Worm (Caenorhabditis elegans) whole organism, L4/young adult: ENCODE data around the gene C16C10.4.

Experiments used
- dao-5 ChIP-seq: sonication (generic microtip); optimal IDR thresholded peaks from 2 replicates; lab custom pipeline; 2016; ENCODE audit warnings: missing genotype, missing genetic modification characterization, moderate library complexity, missing compliant biosample characterization
- him-1 ChIP-seq: sonication (generic microtip); optimal IDR thresholded peaks from 2 replicates; lab custom pipeline; 2016; ENCODE audit warnings: missing genotype, missing genetic modification reagents, missing genetic modification characterization, missing compliant biosample characterization

ce11 chrIII:4196988-4197384, 25.9 kb downstream of the C16C10.4 start, which contains the start of gene asd-1:
- TF ChIP-seq him-1 (tag; lab: Kevin White, UChicago) (no peak), dao-5 (tag; lab: Kevin White, UChicago) (no peak)
